Fruit fly (Drosophila melanogaster): ENCODE results near the gene IP3K2.

Gene IP3K2

dm6 chrX:13319376-13319883 lies 16.0 kb downstream of the IP3K2 start (continued):
- TF ChIP-seq chm (GFP tag; IDR thresholded peaks at IDR 0.05) (no peak), eyg (GFP tag; optimal IDR thresholded peaks at IDR 0.05) (no peak), CG7928 (GFP tag; optimal IDR thresholded peaks at IDR 0.05) (no peak), CG12769 (tag; optimal IDR thresholded peaks at IDR 0.05) (peak; percentile 93), fd64A (GFP tag; optimal IDR thresholded peaks at IDR 0.05) (no peak), CG1233 (GFP tag; optimal IDR thresholded peaks at IDR 0.05) (peak; percentile 36), usp (GFP tag; optimal IDR thresholded peaks at IDR 0.05) (no peak), Mad (GFP tag; optimal IDR thresholded peaks at IDR 0.05) (no peak), ssp (GFP tag; IDR thresholded peaks at IDR 0.05) (no peak), ERR (GFP tag; optimal IDR thresholded peaks at IDR 0.05) (no peak), CG2120 (GFP tag; optimal IDR thresholded peaks at IDR 0.05) (peak; percentile 10), CG11398 (GFP tag; optimal IDR thresholded peaks at IDR 0.05) (no peak), hb (GFP tag; IDR thresholded peaks at IDR 0.05; ENCODE audit: partially characterized antibody) (no peak), Dref (GFP tag; IDR thresholded peaks at IDR 0.05) (no peak), esg (GFP tag; conservative IDR thresholded peaks at IDR 0.05) (no peak), CG2889 (GFP tag; IDR thresholded peaks at IDR 0.05) (no peak), CG7786 (GFP tag; optimal IDR thresholded peaks at IDR 0.05) (no peak), HLHmδ (GFP tag; optimal IDR thresholded peaks at IDR 0.05) (no peak), al (GFP tag; IDR thresholded peaks at IDR 0.05) (no peak), az2 (GFP tag; optimal IDR thresholded peaks at IDR 0.05) (no peak), Rfx (GFP tag; IDR thresholded peaks at IDR 0.05) (0 out of 2 replicates have a peak, but pooled peaks have one; percentile 14), amos (GFP tag; IDR thresholded peaks at IDR 0.05; ENCODE audit: partially characterized antibody) (no peak), CG10565 (GFP tag; optimal IDR thresholded peaks at IDR 0.05) (no peak), Aef1 (GFP tag; IDR thresholded peaks at IDR 0.05) (no peak), twi (tag; optimal IDR thresholded peaks at IDR 0.05) (no peak), pros (GFP tag; optimal IDR thresholded peaks at IDR 0.05) (no peak), CG7357 (GFP tag; IDR thresholded peaks at IDR 0.05) (no peak), BtbVII (GFP tag; optimal IDR thresholded peaks at IDR 0.05) (peak; percentile 62), bowl (GFP tag; IDR thresholded peaks at IDR 0.05) (no peak), gsb (GFP tag; IDR thresholded peaks at IDR 0.05) (no peak), sna (GFP tag; IDR thresholded peaks at IDR 0.05; ENCODE audit: partially characterized antibody) (no peak), CG11093 (GFP tag; IDR thresholded peaks at IDR 0.05) (no peak), CG6683 (GFP tag; optimal IDR thresholded peaks at IDR 0.05) (peak; percentile 28), CG10431 (GFP tag; optimal IDR thresholded peaks at IDR 0.05) (no peak), sim (GFP tag; IDR thresholded peaks at IDR 0.05) (no peak), CG12299 (tag; optimal IDR thresholded peaks at IDR 0.05) (peak; percentile 3), phol (tag; optimal IDR thresholded peaks at IDR 0.05) (peak; percentile 22), Drgx (GFP tag; IDR thresholded peaks at IDR 0.05) (peak; percentile 81), lbe (GFP tag; optimal IDR thresholded peaks at IDR 0.05) (peak; percentile 20), lov (optimal IDR thresholded peaks at IDR 0.05) (no peak), lov (GFP tag; IDR thresholded peaks at IDR 0.05) (no peak), hth (optimal IDR thresholded peaks at IDR 0.05) (no peak), CG12104 (GFP tag; optimal IDR thresholded peaks at IDR 0.05) (no peak), Abd-B (GFP tag; optimal IDR thresholded peaks at IDR 0.05) (peak; percentile 6), Hmx (GFP tag; optimal IDR thresholded peaks at IDR 0.05) (no peak), cwo (GFP tag; optimal IDR thresholded peaks at IDR 0.05) (peak; percentile 40), maf-S (GFP tag; optimal IDR thresholded peaks at IDR 0.05) (no peak), CG34422 (GFP tag; IDR thresholded peaks at IDR 0.05) (no peak), Hsf (GFP tag; optimal IDR thresholded peaks at IDR 0.05) (no peak), CG6791 (GFP tag; IDR thresholded peaks at IDR 0.05; ENCODE audit: partially characterized antibody) (no peak), cas (GFP tag; IDR thresholded peaks at IDR 0.05) (no peak), CG11456 (GFP tag; IDR thresholded peaks at IDR 0.05) (no peak), chn (GFP tag; optimal IDR thresholded peaks at IDR 0.05) (no peak)

All from whole organism, embryonic.